Fruit fly (Drosophila melanogaster): Measurements from ENCODE around the gene Ntf-2r.

DNA sequence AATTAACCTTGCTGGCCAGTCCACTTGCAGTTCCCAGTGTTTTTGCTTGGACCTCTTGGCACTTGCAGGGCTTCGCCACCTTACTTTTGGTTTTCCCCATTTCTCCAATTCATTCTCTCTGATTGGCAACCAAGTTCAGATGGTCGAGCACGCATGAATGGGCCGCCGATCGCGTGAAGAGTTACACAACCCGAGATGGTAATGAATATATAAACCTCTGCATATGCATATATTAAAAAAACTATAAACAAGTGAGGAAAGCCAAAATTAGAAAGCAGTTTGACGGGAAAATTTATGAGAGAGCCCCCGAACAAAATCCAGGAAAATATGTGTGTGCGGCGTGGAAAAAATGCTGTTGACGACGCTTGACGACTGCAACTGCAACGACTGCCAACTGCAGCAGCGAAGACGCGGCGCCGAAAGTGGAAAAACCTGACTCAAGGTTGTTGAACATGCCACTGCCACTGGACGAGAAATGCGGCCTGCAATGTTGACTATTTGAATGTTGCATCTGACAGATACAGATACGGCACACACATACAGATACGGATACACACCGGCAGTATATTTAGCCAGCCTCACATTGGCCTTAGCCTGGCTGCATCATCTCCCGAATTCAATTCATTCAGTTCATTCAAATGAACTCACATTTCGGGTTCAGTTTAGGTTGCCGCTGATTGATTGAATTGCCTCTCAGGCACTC lies 26.0 kb downstream of the Ntf-2r start:
- no peak for TF ChIP-seq CG10348 (GFP tag; IDR thresholded peaks at IDR 0.05)
- TF ChIP-seq CG15710 (tag; optimal IDR thresholded peaks at IDR 0.05): no peak
- TF ChIP-seq CG34367 (tag; optimal IDR thresholded peaks at IDR 0.05): no peak
- TF ChIP-seq Ets98B (GFP tag; IDR thresholded peaks at IDR 0.05): no peak
